Worm (Caenorhabditis elegans) whole organism, young adult: ENCODE measurements around the gene dhc-3.

Experiments used
- F55B11.4 ChIP-seq: sonication (generic microtip); optimal IDR thresholded peaks from 2 replicates; lab custom pipeline; 2016; ENCODE audit warnings: missing compliant biosample characterization, missing genetic modification characterization, borderline replicate concordance; ENCODE audit not compliant: insufficient read depth
- F57A8.1 ChIP-seq: fragments of 200-800 bp; sonication (Bioruptor generic); optimal IDR thresholded peaks from 2 replicates; lab custom pipeline; 2018; ENCODE audit warnings: mild to moderate bottlenecking, missing genetic modification characterization, moderate library complexity, missing compliant biosample characterization
- lin-26 ChIP-seq: fragments of 200-800 bp; sonication (Bioruptor generic); IDR thresholded peaks from 2 replicates; pipeline ENCODE4 v1.3.6; 2022; ENCODE audit warnings: missing genetic modification reagents, missing genetic modification characterization, missing compliant biosample characterization
- mel-28 ChIP-seq: sonication (generic microtip); optimal IDR thresholded peaks from 2 replicates; lab custom pipeline; 2016; ENCODE audit warnings: borderline replicate concordance, mild to moderate bottlenecking, missing genetic modification characterization, missing compliant biosample characterization
- ztf-28 ChIP-seq: fragments of 200-800 bp; sonication (Bioruptor generic); IDR thresholded peaks from 2 replicates; pipeline ENCODE4 v1.3.6; 2022; ENCODE audit warnings: missing genetic modification reagents, missing genetic modification characterization, missing compliant biosample characterization

ce11 chrV:13170497-13170896 lies 31.7 kb downstream of the dhc-3 start:
- TF ChIP-seq ztf-28 (GFP tag; lab: Robert Waterston, UW) (no peak), lin-26 (GFP tag; lab: Robert Waterston, UW) (no peak), F55B11.4 (no peak), F57A8.1 (GFP tag; lab: Kevin White, UChicago) (no peak), mel-28 (tag; lab: Kevin White, UChicago) (no peak)
